Worm (Caenorhabditis elegans): ENCODE measurements around the gene F54A3.5.

F54A3.5 gene

DNA sequence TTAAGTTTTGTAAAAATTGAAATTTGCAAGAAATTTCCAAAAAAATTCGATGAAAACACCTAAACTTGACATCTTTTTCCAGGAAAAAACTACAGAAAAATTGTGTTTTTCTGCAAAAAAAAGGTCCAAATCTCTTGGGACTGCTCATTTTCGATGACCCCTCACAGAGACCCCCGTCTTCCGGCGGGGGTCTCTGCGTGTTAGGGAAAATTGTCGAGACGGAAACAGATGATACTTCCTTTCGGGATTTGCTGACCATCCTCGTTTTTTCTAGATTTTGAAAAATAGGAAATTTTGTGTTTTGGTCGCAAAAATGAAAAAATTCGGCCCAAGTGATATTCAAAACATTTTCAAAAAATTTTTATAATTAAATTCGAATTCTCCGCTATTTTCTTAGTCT is 34.1 kb downstream of the F54A3.5 start:
- TF ChIP-seq tbx-8 (GFP tag; optimal IDR thresholded peaks at IDR 0.05): no peak
- no peak for TF ChIP-seq sem-2 (GFP tag; optimal IDR thresholded peaks at IDR 0.05)
- no peak for TF ChIP-seq blmp-1 (tag; optimal IDR thresholded peaks at IDR 0.05)
- no peak for TF ChIP-seq cnd-1 (tag; optimal IDR thresholded peaks at IDR 0.05)
- TF ChIP-seq elt-1 (tag; optimal IDR thresholded peaks at IDR 0.05; ENCODE audit: borderline replicate concordance, insufficient read depth): no peak
- TF ChIP-seq nhr-237 (tag; optimal IDR thresholded peaks at IDR 0.05): no peak
- no peak for TF ChIP-seq pha-4 (tag; optimal IDR thresholded peaks at IDR 0.05)
- TF ChIP-seq elt-3 (tag; optimal IDR thresholded peaks at IDR 0.05): no peak
- no peak for TF ChIP-seq nhr-28 (tag; optimal IDR thresholded peaks at IDR 0.05)
- TF ChIP-seq ztf-11 (tag; optimal IDR thresholded peaks at IDR 0.05): no peak

DNA sequence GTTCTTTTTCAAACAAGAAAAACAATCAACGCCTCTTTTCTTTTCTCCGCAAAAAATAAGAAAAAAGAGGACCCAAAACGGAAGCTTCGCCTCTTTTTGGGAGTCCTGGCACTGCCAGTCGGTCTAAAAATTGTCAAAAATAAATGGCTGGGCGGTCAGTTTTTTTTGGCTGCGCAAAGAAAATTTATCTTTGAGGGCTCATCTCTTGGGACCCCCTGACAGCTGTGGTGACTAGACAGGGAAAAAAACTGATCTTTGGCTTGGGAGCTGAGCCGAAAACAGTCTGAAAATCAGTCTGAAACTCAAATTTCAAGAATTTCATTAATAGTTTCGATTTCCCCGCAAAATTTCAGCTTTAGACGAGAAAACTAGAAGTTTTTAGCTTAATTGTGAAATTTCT is 35.0 kb downstream of the F54A3.5 start:
- TF ChIP-seq nhr-76 (tag; optimal IDR thresholded peaks at IDR 0.05) (no peak), ham-2 (GFP tag; optimal IDR thresholded peaks at IDR 0.05) (no peak), mab-5 (tag; optimal IDR thresholded peaks at IDR 0.05) (no peak), mls-2 (tag; optimal IDR thresholded peaks at IDR 0.05) (no peak), blmp-1 (tag; optimal IDR thresholded peaks at IDR 0.05) (no peak), ztf-11 (tag; optimal IDR thresholded peaks at IDR 0.05) (no peak), drap-1 (GFP tag; optimal IDR thresholded peaks at IDR 0.05) (no peak), nhr-12 (tag; optimal IDR thresholded peaks at IDR 0.05) (no peak), unc-39 (tag; optimal IDR thresholded peaks at IDR 0.05) (no peak), lsy-2 (tag; optimal IDR thresholded peaks at IDR 0.05) (no peak), zip-8 (tag; optimal IDR thresholded peaks at IDR 0.05) (no peak), hlh-1 (tag; optimal IDR thresholded peaks at IDR 0.05) (no peak), cnd-1 (tag; optimal IDR thresholded peaks at IDR 0.05) (no peak), flh-1 (GFP tag; optimal IDR thresholded peaks at IDR 0.05) (no peak), elt-3 (tag; optimal IDR thresholded peaks at IDR 0.05) (no peak), tbx-8 (GFP tag; optimal IDR thresholded peaks at IDR 0.05) (no peak), ceh-39 (tag; optimal IDR thresholded peaks at IDR 0.05) (no peak), elt-1 (tag; optimal IDR thresholded peaks at IDR 0.05; ENCODE audit: borderline replicate concordance, insufficient read depth) (no peak), nhr-237 (tag; optimal IDR thresholded peaks at IDR 0.05) (no peak)

DNA sequence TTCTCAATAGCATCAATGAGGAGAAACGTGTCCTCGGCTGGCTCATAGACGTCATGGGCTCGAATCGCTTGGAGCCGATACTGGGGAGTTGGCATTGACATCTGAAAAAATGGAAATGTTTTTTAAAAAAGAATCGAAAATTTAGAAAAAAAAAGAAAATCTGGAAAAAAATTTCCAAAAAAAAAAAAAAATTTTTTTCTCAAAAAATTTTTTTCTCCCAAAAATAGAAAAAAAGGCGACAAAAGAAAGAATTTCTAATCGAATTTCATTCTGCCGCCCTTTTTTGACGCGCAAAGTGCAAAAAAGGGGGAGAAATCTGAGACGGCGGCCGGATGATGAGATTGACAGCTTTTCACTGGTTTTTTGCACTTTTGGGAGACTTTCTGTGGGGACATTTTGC is 36.2 kb downstream of the F54A3.5 start, which contains the start of gene mtq-2:
TSS of gene mtq-2 (minus strand) at position 101 of the 400 bp plus-strand sequence.
- TF ChIP-seq nhr-237 (tag; optimal IDR thresholded peaks at IDR 0.05) (no peak), lsy-2 (tag; optimal IDR thresholded peaks at IDR 0.05) (no peak), ceh-83 (GFP tag; optimal IDR thresholded peaks at IDR 0.05) (no peak), ztf-11 (tag; optimal IDR thresholded peaks at IDR 0.05) (no peak), blmp-1 (tag; optimal IDR thresholded peaks at IDR 0.05) (no peak), nhr-28 (tag; optimal IDR thresholded peaks at IDR 0.05) (no peak), drap-1 (GFP tag; optimal IDR thresholded peaks at IDR 0.05) (no peak), unc-120 (tag; optimal IDR thresholded peaks at IDR 0.05; ENCODE audit: poor library complexity, severe bottlenecking) (no peak), bed-3 (GFP tag; optimal IDR thresholded peaks at IDR 0.05) (no peak), sem-2 (GFP tag; optimal IDR thresholded peaks at IDR 0.05) (no peak), sptf-1 (tag; optimal IDR thresholded peaks at IDR 0.05) (no peak), elt-1 (tag; optimal IDR thresholded peaks at IDR 0.05; ENCODE audit: borderline replicate concordance, insufficient read depth) (no peak), ceh-43 (GFP tag; optimal IDR thresholded peaks at IDR 0.05) (no peak), cnd-1 (tag; optimal IDR thresholded peaks at IDR 0.05) (no peak), hlh-1 (tag; optimal IDR thresholded peaks at IDR 0.05) (no peak)

DNA sequence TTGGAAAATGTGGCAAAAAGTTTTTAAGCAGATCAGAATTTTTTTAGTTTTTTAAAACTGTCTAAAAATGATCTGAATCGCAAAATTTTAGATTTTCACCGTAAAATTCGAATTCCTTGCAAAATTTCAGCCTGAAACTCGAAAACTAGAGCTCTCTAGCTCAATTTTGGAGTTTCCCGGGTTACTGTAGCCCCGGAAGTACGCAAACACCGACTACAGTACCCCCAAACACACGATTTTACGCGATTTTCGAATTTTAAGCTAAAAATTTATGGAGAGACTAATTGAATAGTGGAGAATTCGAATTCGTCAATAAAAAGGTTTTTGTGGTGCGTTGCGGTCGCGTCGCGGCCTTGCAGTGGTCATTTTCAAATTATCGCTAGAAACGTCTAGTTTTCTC is 38.8 kb downstream of the F54A3.5 start:
- TF ChIP-seq lsy-2 (tag; optimal IDR thresholded peaks at IDR 0.05) (peak; percentile 64), elt-1 (tag; optimal IDR thresholded peaks at IDR 0.05; ENCODE audit: borderline replicate concordance, insufficient read depth) (no peak)

DNA sequence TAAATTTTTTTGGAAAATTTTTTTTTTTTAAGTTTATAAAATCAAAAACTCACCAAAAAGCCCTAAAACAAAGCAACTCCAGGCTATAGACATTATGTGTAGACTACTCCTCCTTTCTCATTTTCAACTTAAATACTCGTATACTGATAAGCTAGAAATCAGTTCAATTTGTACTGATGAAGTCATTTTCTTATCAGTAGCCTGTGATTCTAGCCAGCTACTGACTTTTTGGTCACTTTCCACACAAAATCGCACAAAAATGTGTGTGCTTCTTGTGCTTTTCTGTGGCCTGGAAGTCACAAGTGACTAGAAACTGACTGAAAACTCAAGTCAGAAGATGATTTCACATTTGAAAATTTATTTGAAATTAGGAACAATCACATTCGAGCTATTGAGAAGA is 39.2 kb downstream of the F54A3.5 start, which contains the start of gene gba-2:
TSS of gene gba-2 (minus strand) at position 106 of the 400 bp plus-strand sequence.
- TF ChIP-seq sptf-1 (tag; optimal IDR thresholded peaks at IDR 0.05) (no peak), nhr-12 (tag; optimal IDR thresholded peaks at IDR 0.05) (no peak), ztf-11 (tag; optimal IDR thresholded peaks at IDR 0.05) (no peak), mep-1 (tag; optimal IDR thresholded peaks at IDR 0.05) (no peak), ham-2 (GFP tag; optimal IDR thresholded peaks at IDR 0.05) (no peak), nhr-237 (tag; optimal IDR thresholded peaks at IDR 0.05) (no peak), nhr-2 (tag; optimal IDR thresholded peaks at IDR 0.05) (no peak), unc-62 (GFP tag; optimal IDR thresholded peaks at IDR 0.05) (no peak), snpc-4 (tag; optimal IDR thresholded peaks at IDR 0.05) (no peak), zip-8 (tag; optimal IDR thresholded peaks at IDR 0.05) (no peak), lsy-2 (tag; optimal IDR thresholded peaks at IDR 0.05) (no peak), lin-32 (GFP tag; optimal IDR thresholded peaks at IDR 0.05) (no peak), M03D4.4 (tag; optimal IDR thresholded peaks at IDR 0.05) (no peak), ceh-39 (tag; optimal IDR thresholded peaks at IDR 0.05) (no peak), nhr-76 (tag; optimal IDR thresholded peaks at IDR 0.05) (no peak), blmp-1 (tag; optimal IDR thresholded peaks at IDR 0.05) (no peak), elt-1 (tag; optimal IDR thresholded peaks at IDR 0.05; ENCODE audit: borderline replicate concordance, insufficient read depth) (no peak), bed-3 (GFP tag; optimal IDR thresholded peaks at IDR 0.05) (no peak), mab-5 (tag; optimal IDR thresholded peaks at IDR 0.05) (no peak), mls-2 (tag; optimal IDR thresholded peaks at IDR 0.05) (no peak)

Data from whole organism, mixed stage, embryonic.